Fruit fly (Drosophila melanogaster): ENCODE measurements around the gene Naa20A.

Naa20A gene

DNA sequence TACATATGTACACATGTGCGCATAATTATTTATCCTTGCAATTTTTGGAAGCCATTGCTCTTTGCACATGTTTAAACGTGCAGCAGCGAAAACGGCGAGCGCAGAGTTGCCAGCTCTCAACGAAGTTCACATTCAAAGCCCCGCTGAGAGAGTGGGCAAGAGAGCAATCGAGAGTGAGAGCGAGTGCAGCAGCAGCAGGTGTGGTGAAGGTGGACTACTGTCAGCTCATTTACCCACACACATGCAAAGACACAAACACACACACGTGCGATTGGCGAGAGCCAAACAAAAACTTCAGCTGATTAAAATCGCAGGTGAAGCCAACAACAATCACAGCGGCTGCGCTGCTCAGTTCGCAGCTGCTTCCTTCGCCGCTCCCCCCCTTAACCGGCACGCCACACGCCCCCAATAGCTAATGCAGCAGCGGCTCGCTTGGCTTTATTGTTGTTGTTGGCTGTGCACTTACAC lies 8.5 kb upstream of the Naa20A start:
- TF ChIP-seq CG1620 (GFP tag; optimal IDR thresholded peaks at IDR 0.05) = no peak
- no peak for TF ChIP-seq cnc (optimal IDR thresholded peaks at IDR 0.05)
- peak; percentile 64 for TF ChIP-seq cic (GFP tag; optimal IDR thresholded peaks at IDR 0.05)
- no peak for TF ChIP-seq ovo (GFP tag; optimal IDR thresholded peaks at IDR 0.05)
- peak; percentile 90 for TF ChIP-seq Mnt (GFP tag; optimal IDR thresholded peaks at IDR 0.05)
- no peak for TF ChIP-seq Clk (GFP tag; optimal IDR thresholded peaks at IDR 0.05)
- no peak for TF ChIP-seq kay (GFP tag; ENCODE audit: borderline replicate concordance)
- TF ChIP-seq tj (GFP tag; optimal IDR thresholded peaks at IDR 0.05) = peak; percentile 60
- TF ChIP-seq CG5204 (GFP tag; optimal IDR thresholded peaks at IDR 0.05) = no peak
- TF ChIP-seq CG12768 (GFP tag; optimal IDR thresholded peaks at IDR 0.05) = peak; percentile 17
- peak; percentile 10 for TF ChIP-seq CG7101 (tag; optimal IDR thresholded peaks at IDR 0.05)
- peak; percentile 78 for TF ChIP-seq pad (GFP tag; optimal IDR thresholded peaks at IDR 0.05)
- peak; percentile 16 for TF ChIP-seq bab1 (GFP tag; optimal IDR thresholded peaks at IDR 0.05)
- no peak for TF ChIP-seq CG7045 (GFP tag; optimal IDR thresholded peaks at IDR 0.05)
- TF ChIP-seq CG11617 (GFP tag; optimal IDR thresholded peaks at IDR 0.05) = peak; percentile 12
- no peak for TF ChIP-seq Crg-1 (GFP tag; optimal IDR thresholded peaks at IDR 0.05)
- peak; percentile 25 for TF ChIP-seq CG14711 (tag; optimal IDR thresholded peaks at IDR 0.05)
- TF ChIP-seq Hr96 (GFP tag; optimal IDR thresholded peaks at IDR 0.05) = no peak
- no peak for TF ChIP-seq CG33017 (tag; optimal IDR thresholded peaks at IDR 0.05)
- TF ChIP-seq toe (GFP tag; optimal IDR thresholded peaks at IDR 0.05) = no peak

DNA sequence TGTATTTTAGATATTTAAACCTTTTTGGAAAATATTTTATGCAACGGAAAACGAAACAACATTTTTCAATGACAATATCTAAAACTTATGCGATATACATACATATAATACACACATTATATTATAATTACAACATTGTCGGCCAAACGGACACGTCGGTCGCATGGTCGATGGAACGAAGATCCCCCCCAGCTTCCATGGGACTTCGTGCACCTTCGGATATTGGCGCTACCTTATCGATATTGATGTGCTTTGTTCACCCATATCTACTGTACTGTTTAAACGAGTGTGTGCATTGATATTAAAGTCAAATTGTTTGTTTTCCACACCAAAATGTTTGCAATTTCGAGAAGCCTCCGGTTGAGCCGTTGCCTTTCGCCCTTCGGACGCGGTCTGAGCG lies 2.5 kb upstream of the Naa20A start, which contains the start of gene CG14212:
Gene CG14212 (plus strand): TSS at position 301 of the 400 bp plus-strand sequence.
- TF ChIP-seq bab1 (GFP tag; optimal IDR thresholded peaks at IDR 0.05) (no peak), pad (GFP tag; optimal IDR thresholded peaks at IDR 0.05) (no peak), Hr96 (GFP tag; optimal IDR thresholded peaks at IDR 0.05) (no peak), tj (GFP tag; optimal IDR thresholded peaks at IDR 0.05) (no peak), CG7101 (tag; optimal IDR thresholded peaks at IDR 0.05) (no peak), CG11617 (GFP tag; optimal IDR thresholded peaks at IDR 0.05) (no peak), cic (GFP tag; optimal IDR thresholded peaks at IDR 0.05) (no peak), CG12768 (GFP tag; optimal IDR thresholded peaks at IDR 0.05) (no peak), ovo (GFP tag; optimal IDR thresholded peaks at IDR 0.05) (no peak), CG5204 (GFP tag; optimal IDR thresholded peaks at IDR 0.05) (no peak), Clk (GFP tag; optimal IDR thresholded peaks at IDR 0.05) (no peak), CG14711 (tag; optimal IDR thresholded peaks at IDR 0.05) (no peak), toe (GFP tag; optimal IDR thresholded peaks at IDR 0.05) (no peak)

DNA sequence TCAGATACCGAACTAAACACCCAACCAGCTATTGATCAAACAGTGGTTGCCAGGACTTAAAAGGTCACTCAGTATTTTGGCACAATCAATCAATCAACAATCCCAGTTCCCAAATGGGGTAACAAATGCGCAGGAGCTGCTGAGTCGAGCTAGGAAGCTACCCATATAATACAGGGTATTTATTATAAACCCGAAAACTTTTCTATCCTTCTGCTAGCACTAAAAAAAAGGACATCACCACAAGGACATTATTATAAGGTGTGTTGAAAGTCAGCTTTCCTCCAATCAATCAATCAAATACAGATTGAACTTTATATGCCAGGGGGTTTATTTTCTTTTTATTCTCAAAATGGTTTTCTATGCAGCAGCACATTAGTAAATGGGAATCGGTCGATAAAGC lies 1.7 kb downstream of the Naa20A start, which contains the start of gene CG14221:
Gene CG14221 (minus strand): TSS at position 101 of the 400 bp plus-strand sequence.
- TF ChIP-seq cnc (optimal IDR thresholded peaks at IDR 0.05) = no peak
- no peak for TF ChIP-seq Clk (GFP tag; optimal IDR thresholded peaks at IDR 0.05)
- no peak for TF ChIP-seq pad (GFP tag; optimal IDR thresholded peaks at IDR 0.05)
- no peak for TF ChIP-seq Mnt (GFP tag; optimal IDR thresholded peaks at IDR 0.05)
- TF ChIP-seq Crg-1 (GFP tag; optimal IDR thresholded peaks at IDR 0.05) = no peak
- no peak for TF ChIP-seq CG5204 (GFP tag; optimal IDR thresholded peaks at IDR 0.05)

DNA sequence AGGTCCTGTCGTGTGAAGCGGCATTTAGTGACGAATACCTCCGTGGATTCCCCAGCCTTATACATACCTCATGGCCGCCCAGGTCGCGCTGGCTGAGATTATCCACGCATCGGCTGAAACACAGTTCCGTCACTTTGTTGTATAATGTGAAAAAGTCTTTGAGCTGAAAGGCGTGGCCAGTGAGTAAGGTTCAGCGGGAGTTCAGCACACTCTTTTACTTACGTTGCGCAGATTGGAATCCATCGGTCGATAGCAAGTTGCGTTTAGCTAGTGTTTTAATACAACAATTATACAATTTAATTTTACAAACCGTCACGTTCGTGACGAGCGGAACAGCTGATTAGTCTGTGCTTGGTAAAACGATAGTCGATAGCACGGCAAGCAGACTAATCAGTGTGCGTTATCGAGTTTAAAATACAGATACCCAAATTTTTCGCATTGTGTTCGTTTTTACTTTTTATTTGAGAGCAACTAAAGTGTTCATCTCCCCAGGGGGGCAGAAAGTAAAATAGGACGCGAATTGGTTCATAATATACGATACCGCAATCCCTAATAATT lies 4.6 kb downstream of the Naa20A start, which contains the start of the genes Pstk and Tim9b:
Gene Pstk (minus strand): TSS at position 355 of the 558 bp plus-strand sequence.
Gene Tim9b (minus strand): TSS at position 355 of the 558 bp plus-strand sequence.
- peak; percentile 15 for TF ChIP-seq bab1 (GFP tag; optimal IDR thresholded peaks at IDR 0.05)
- no peak for TF ChIP-seq CG5204 (GFP tag; optimal IDR thresholded peaks at IDR 0.05)

DNA sequence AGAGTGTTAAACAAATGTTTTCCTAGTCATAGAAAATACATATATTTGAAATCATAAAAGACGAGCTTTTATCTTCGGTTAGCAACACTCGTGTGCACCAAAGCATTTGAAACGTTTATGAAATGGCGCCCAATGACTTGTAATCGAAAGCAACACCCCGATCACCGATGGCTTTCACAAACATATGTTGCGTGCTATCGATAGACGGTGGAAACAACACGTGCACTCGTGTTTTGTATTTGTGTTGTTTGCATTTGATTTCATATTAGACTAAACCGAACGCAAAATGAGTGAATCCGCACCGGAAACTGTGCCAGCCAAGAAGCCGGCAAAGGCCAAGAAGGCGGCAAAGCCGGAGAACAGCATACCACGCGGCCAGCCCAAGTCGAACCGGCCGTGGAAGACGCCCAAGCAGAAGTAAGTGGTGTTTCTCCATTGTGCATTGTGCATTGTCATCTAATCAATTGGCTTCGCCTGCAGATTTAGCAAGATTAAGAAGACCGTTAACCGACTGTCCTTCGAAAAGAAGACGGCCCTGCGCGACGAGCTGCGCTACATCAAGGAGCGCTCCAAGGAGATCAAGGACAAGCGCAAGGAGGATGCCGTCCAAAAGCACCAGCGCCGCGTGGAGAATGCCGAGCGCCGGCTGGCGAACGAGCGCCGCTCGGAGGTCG lies 6.7 kb downstream of the Naa20A start, which contains the start of gene CG14210:
Gene CG14210 (plus strand): TSS at position 207 of the 674 bp plus-strand sequence.
- TF ChIP-seq Hr96 (GFP tag; optimal IDR thresholded peaks at IDR 0.05) (no peak), CG33017 (tag; optimal IDR thresholded peaks at IDR 0.05) (no peak), CG11617 (GFP tag; optimal IDR thresholded peaks at IDR 0.05) (peak; percentile 1), bab1 (GFP tag; optimal IDR thresholded peaks at IDR 0.05) (peak; percentile 65), kay (GFP tag; ENCODE audit: borderline replicate concordance) (no peak), Mnt (GFP tag; optimal IDR thresholded peaks at IDR 0.05) (peak; percentile 97), Clk (GFP tag; optimal IDR thresholded peaks at IDR 0.05) (no peak), CG5204 (GFP tag; optimal IDR thresholded peaks at IDR 0.05) (no peak), CG12768 (GFP tag; optimal IDR thresholded peaks at IDR 0.05) (no peak), CG7045 (GFP tag; optimal IDR thresholded peaks at IDR 0.05) (no peak), cnc (optimal IDR thresholded peaks at IDR 0.05) (peak; percentile 73 to 89), tj (GFP tag; optimal IDR thresholded peaks at IDR 0.05) (no peak), Crg-1 (GFP tag; optimal IDR thresholded peaks at IDR 0.05) (no peak)

DNA sequence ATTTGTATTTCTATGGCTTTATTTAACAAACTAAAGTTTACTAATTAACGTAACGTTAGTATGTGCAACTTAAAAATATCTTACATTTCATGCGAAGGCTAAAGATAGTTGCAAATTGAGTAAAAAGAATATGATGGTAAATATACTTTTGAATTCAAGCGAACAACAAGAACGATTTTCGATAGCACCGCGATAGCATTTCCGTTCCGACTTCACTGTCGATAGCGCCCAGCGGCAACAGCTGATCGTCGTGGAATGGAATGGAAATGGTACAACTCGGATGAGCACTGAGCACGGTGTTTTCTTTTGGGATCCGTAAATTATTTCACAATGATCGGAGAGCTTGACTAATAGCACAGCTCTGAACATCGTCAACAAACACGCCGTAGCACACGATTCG lies 9.4 kb downstream of the Naa20A start:
- no peak for TF ChIP-seq CG1620 (GFP tag; optimal IDR thresholded peaks at IDR 0.05)
- TF ChIP-seq ovo (GFP tag; optimal IDR thresholded peaks at IDR 0.05) = no peak
- peak; percentile 39 for TF ChIP-seq pad (GFP tag; optimal IDR thresholded peaks at IDR 0.05)
- peak; percentile 68 for TF ChIP-seq Mnt (GFP tag; optimal IDR thresholded peaks at IDR 0.05)
- TF ChIP-seq Crg-1 (GFP tag; optimal IDR thresholded peaks at IDR 0.05) = peak; percentile 46
- peak; percentile 81 for TF ChIP-seq CG7101 (tag; optimal IDR thresholded peaks at IDR 0.05)
- TF ChIP-seq Clk (GFP tag; optimal IDR thresholded peaks at IDR 0.05) = no peak
- peak; percentile 38 for TF ChIP-seq CG14711 (tag; optimal IDR thresholded peaks at IDR 0.05)
- peak; percentile 82 for TF ChIP-seq bab1 (GFP tag; optimal IDR thresholded peaks at IDR 0.05)
- TF ChIP-seq tj (GFP tag; optimal IDR thresholded peaks at IDR 0.05) = peak; percentile 32
- peak; percentile 71 for TF ChIP-seq CG11617 (GFP tag; optimal IDR thresholded peaks at IDR 0.05)
